Fruit fly (Drosophila melanogaster) whole organism, embryonic: ENCODE measurements around the gene TfIIA-S.

Source experiments
- Adf1 ChIP-seq: fragments of 200-800 bp; sonication (Bioruptor generic); IDR thresholded peaks from 2 replicates; pipeline ENCODE4 v1.3.6; 2022; ENCODE audit warnings: missing biosample characterization, missing genetic modification characterization
- Aef1 ChIP-seq: fragments of 200-800 bp; sonication (Bioruptor generic); IDR thresholded peaks from 3 replicates; pipeline ENCODE4 v1.3.6; 2022; ENCODE audit warnings: missing biosample characterization, missing genetic modification characterization
- CG10462 ChIP-seq: fragments of 200-800 bp; sonication (Bioruptor generic); optimal IDR thresholded peaks from 2 replicates; lab custom pipeline; 2016; ENCODE audit warnings: missing biosample characterization, missing genetic modification characterization
- CG10565 ChIP-seq: fragments of 200-800 bp; sonication (Bioruptor generic); optimal IDR thresholded peaks from 3 replicates; lab custom pipeline; 2016; ENCODE audit warnings: missing biosample characterization, mild to moderate bottlenecking, missing genetic modification characterization
- CG11504 ChIP-seq: fragments of 200-800 bp; sonication (Bioruptor generic); optimal IDR thresholded peaks from 3 replicates; lab custom pipeline; 2019; ENCODE audit warnings: missing biosample characterization, mild to moderate bottlenecking, missing genetic modification characterization, moderate library complexity
- CG12104 ChIP-seq: fragments of 200-800 bp; sonication (Bioruptor generic); optimal IDR thresholded peaks from 3 replicates; lab custom pipeline; 2016; ENCODE audit warnings: missing biosample characterization, missing genetic modification characterization
- CG12236 ChIP-seq: fragments of 200-800 bp; sonication (Bioruptor generic); optimal IDR thresholded peaks from 2 replicates; lab custom pipeline; 2016; ENCODE audit warnings: missing biosample characterization, missing genetic modification characterization
- CG17361 ChIP-seq: fragments of 200-800 bp; sonication (Bioruptor generic); IDR thresholded peaks from 3 replicates; pipeline ENCODE4 v1.3.6; 2022; ENCODE audit warnings: missing biosample characterization, missing genetic modification characterization
- CG17802 ChIP-seq: fragments of 200-800 bp; sonication (Bioruptor generic); optimal IDR thresholded peaks from 2 replicates; lab custom pipeline; 2018; ENCODE audit warnings: missing biosample characterization, mild to moderate bottlenecking, missing genetic modification characterization, moderate library complexity
- CG18599 ChIP-seq: fragments of 200-800 bp; sonication (Bioruptor generic); optimal IDR thresholded peaks from 3 replicates; lab custom pipeline; 2017; ENCODE audit warnings: missing biosample characterization, missing genetic modification characterization, mild to moderate bottlenecking, moderate library complexity, missing genetic modification reagents
- CG2202 ChIP-seq: fragments of 200-800 bp; sonication (Bioruptor generic); optimal IDR thresholded peaks from 2 replicates; lab custom pipeline; 2018; ENCODE audit warnings: missing biosample characterization, mild to moderate bottlenecking, missing genetic modification characterization
- CG2712 ChIP-seq: fragments of 200-800 bp; optimal IDR thresholded peaks from 3 replicates; lab custom pipeline; 2019; ENCODE audit warnings: missing biosample characterization, mild to moderate bottlenecking, missing genetic modification characterization, moderate library complexity
- CG31365 ChIP-seq: fragments of 200-800 bp; sonication (Bioruptor generic); optimal IDR thresholded peaks from 2 replicates; lab custom pipeline; 2018; ENCODE audit warnings: missing biosample characterization, mild to moderate bottlenecking, missing genetic modification characterization
- CG33557 ChIP-seq: fragments of 200-800 bp; sonication (Bioruptor generic); optimal IDR thresholded peaks from 2 replicates; lab custom pipeline; 2019; ENCODE audit warnings: missing biosample characterization, mild to moderate bottlenecking, missing genetic modification characterization, moderate library complexity
- CG4424 ChIP-seq: fragments of 200-800 bp; sonication (Bioruptor generic); optimal IDR thresholded peaks from 3 replicates; lab custom pipeline; 2016; ENCODE audit warnings: missing biosample characterization, missing genetic modification characterization
- CG5953 ChIP-seq: fragments of 200-800 bp; sonication (Bioruptor generic); IDR thresholded peaks from 2 replicates; pipeline ENCODE4 v1.3.6; 2022; ENCODE audit warnings: missing biosample characterization, missing genetic modification characterization
- CG6683 ChIP-seq: fragments of 200-800 bp; sonication (Bioruptor generic); optimal IDR thresholded peaks from 2 replicates; lab custom pipeline; 2017; ENCODE audit warnings: missing biosample characterization, mild to moderate bottlenecking, missing genetic modification characterization, missing genetic modification reagents
- CG6813 ChIP-seq: fragments of 200-800 bp; sonication (Bioruptor generic); optimal IDR thresholded peaks from 2 replicates; lab custom pipeline; 2017; ENCODE audit warnings: missing biosample characterization, missing genetic modification characterization, mild to moderate bottlenecking, moderate library complexity, missing genetic modification reagents
- CG7357 ChIP-seq: fragments of 200-800 bp; sonication (Bioruptor generic); IDR thresholded peaks from 3 replicates; pipeline ENCODE4 v1.3.6; 2022; ENCODE audit warnings: missing biosample characterization, missing genetic modification characterization
- CG8924 ChIP-seq: fragments of 200-800 bp; optimal IDR thresholded peaks from 3 replicates; lab custom pipeline; 2019; ENCODE audit warnings: missing biosample characterization, mild to moderate bottlenecking, missing genetic modification characterization, moderate library complexity
- Dfd ChIP-seq, 2 experiments: fragments of >200 bp; optimal IDR thresholded peaks; 2 replicates each; lab custom pipeline; 2017; ENCODE audit warnings: missing biosample characterization in 2 of 2, missing genetic modification characterization in 2 of 2
- Dip2 ChIP-seq: fragments of 200-800 bp; sonication (Bioruptor generic); IDR thresholded peaks from 2 replicates; pipeline ENCODE4 v1.3.6; 2022; ENCODE audit warnings: missing biosample characterization, missing genetic modification characterization
- Doc3 ChIP-seq: fragments of 200-800 bp; sonication (Bioruptor generic); IDR thresholded peaks from 3 replicates; pipeline ENCODE4 v1.3.6; 2022; ENCODE audit warnings: missing biosample characterization, missing genetic modification characterization; ENCODE audit not compliant: partially characterized antibody
- Ets97D ChIP-seq: fragments of 200-800 bp; sonication (Bioruptor generic); optimal IDR thresholded peaks from 3 replicates; lab custom pipeline; 2016; ENCODE audit warnings: missing biosample characterization, missing genetic modification characterization
- Hsf ChIP-seq: fragments of 200-800 bp; sonication (Bioruptor generic); optimal IDR thresholded peaks from 3 replicates; lab custom pipeline; 2016; ENCODE audit warnings: missing biosample characterization, missing genetic modification characterization
- Meics ChIP-seq: fragments of 200-800 bp; sonication (Bioruptor generic); optimal IDR thresholded peaks from 2 replicates; lab custom pipeline; 2017; ENCODE audit warnings: missing biosample characterization, mild to moderate bottlenecking, missing genetic modification characterization
- Sry-δ ChIP-seq: fragments of 200-800 bp; sonication (Bioruptor generic); optimal IDR thresholded peaks from 2 replicates; lab custom pipeline; 2016; ENCODE audit warnings: missing biosample characterization, missing genetic modification characterization
- Xrp1 ChIP-seq: fragments of 200-800 bp; sonication (Bioruptor generic); IDR thresholded peaks from 2 replicates; pipeline ENCODE4 v1.3.6; 2022; ENCODE audit warnings: missing biosample characterization, missing genetic modification characterization
- ase ChIP-seq: fragments of 200-800 bp; sonication (Bioruptor generic); IDR thresholded peaks from 3 replicates; pipeline ENCODE4 v1.3.6; 2022; ENCODE audit warnings: missing biosample characterization, missing genetic modification characterization
- bab2 ChIP-seq: fragments of 200-800 bp; sonication (Bioruptor generic); optimal IDR thresholded peaks from 2 replicates; lab custom pipeline; 2016; ENCODE audit warnings: missing biosample characterization, missing genetic modification characterization
- bcd ChIP-seq: fragments of 200-800 bp; sonication (Bioruptor generic); optimal IDR thresholded peaks from 2 replicates; lab custom pipeline; 2017; ENCODE audit warnings: missing biosample characterization, mild to moderate bottlenecking, missing genetic modification characterization
- btn ChIP-seq: fragments of 200-800 bp; sonication (Bioruptor generic); optimal IDR thresholded peaks from 2 replicates; lab custom pipeline; 2016; ENCODE audit warnings: missing biosample characterization, missing genetic modification characterization
- cad ChIP-seq: fragments of >200 bp; optimal IDR thresholded peaks from 2 replicates; lab custom pipeline; 2017; ENCODE audit warnings: missing biosample characterization, missing genetic modification characterization
- caup ChIP-seq: fragments of 200-800 bp; sonication (Bioruptor generic); optimal IDR thresholded peaks from 3 replicates; lab custom pipeline; 2017; ENCODE audit warnings: missing biosample characterization, mild to moderate bottlenecking, missing genetic modification characterization, moderate library complexity; ENCODE audit not compliant: severe bottlenecking
- chm ChIP-seq: fragments of 200-800 bp; sonication (Bioruptor generic); IDR thresholded peaks from 2 replicates; pipeline ENCODE4 v1.3.6; 2022; ENCODE audit warnings: missing biosample characterization, missing genetic modification characterization
- ci ChIP-seq: fragments of 200-800 bp; sonication (Bioruptor generic); IDR thresholded peaks from 3 replicates; pipeline ENCODE4 v1.3.6; 2022; ENCODE audit warnings: missing biosample characterization, missing genetic modification characterization
- dan ChIP-seq: fragments of 200-800 bp; sonication (Bioruptor generic); IDR thresholded peaks from 2 replicates; pipeline ENCODE4 v1.3.6; 2022; ENCODE audit warnings: missing biosample characterization, missing genetic modification characterization
- dmrt11E ChIP-seq: fragments of 200-800 bp; sonication (Bioruptor generic); optimal IDR thresholded peaks from 3 replicates; lab custom pipeline; 2018; ENCODE audit warnings: missing biosample characterization, mild to moderate bottlenecking, missing genetic modification characterization, moderate library complexity
- dpn ChIP-seq, 2 experiments: fragments of 200-800 bp; sonication (Bioruptor generic); optimal IDR thresholded peaks; 3 replicates each; lab custom pipeline; 2016; ENCODE audit warnings: missing biosample characterization in 2 of 2, missing genetic modification characterization in 2 of 2
- dysf ChIP-seq: fragments of 200-800 bp; sonication (Bioruptor generic); IDR thresholded peaks from 3 replicates; pipeline ENCODE4 v1.3.6; 2022; ENCODE audit warnings: missing biosample characterization, missing genetic modification characterization
- h ChIP-seq: fragments of >200 bp; optimal IDR thresholded peaks from 2 replicates; lab custom pipeline; 2017
- jigr1 ChIP-seq: fragments of 200-800 bp; sonication (Bioruptor generic); IDR thresholded peaks from 3 replicates; pipeline ENCODE4 v1.3.6; 2022; ENCODE audit warnings: missing biosample characterization, missing genetic modification characterization
- kah ChIP-seq: fragments of 200-800 bp; sonication (Bioruptor generic); optimal IDR thresholded peaks from 2 replicates; lab custom pipeline; 2018; ENCODE audit warnings: missing biosample characterization, mild to moderate bottlenecking, missing genetic modification characterization
- lab ChIP-seq: fragments of 200-800 bp; sonication (Bioruptor generic); optimal IDR thresholded peaks from 3 replicates; lab custom pipeline; 2017; ENCODE audit warnings: missing biosample characterization, missing genetic modification characterization, mild to moderate bottlenecking, moderate library complexity, missing genetic modification reagents
- nau ChIP-seq: fragments of 200-800 bp; sonication (Bioruptor generic); optimal IDR thresholded peaks from 3 replicates; lab custom pipeline; 2017; ENCODE audit warnings: missing biosample characterization, mild to moderate bottlenecking, missing genetic modification characterization, missing genetic modification reagents
- pb ChIP-seq: fragments of 200-800 bp; sonication (Bioruptor generic); optimal IDR thresholded peaks from 3 replicates; lab custom pipeline; 2016; ENCODE audit warnings: missing biosample characterization, missing genetic modification characterization
- pnt ChIP-seq: fragments of 200-800 bp; sonication (Bioruptor generic); optimal IDR thresholded peaks from 3 replicates; lab custom pipeline; 2016; ENCODE audit warnings: missing biosample characterization, missing genetic modification characterization
- psq ChIP-seq: fragments of 200-800 bp; sonication (Bioruptor generic); optimal IDR thresholded peaks from 2 replicates; lab custom pipeline; 2017; ENCODE audit warnings: missing biosample characterization, missing genetic modification characterization
- sd ChIP-seq: fragments of 200-800 bp; sonication (Bioruptor generic); optimal IDR thresholded peaks from 3 replicates; lab custom pipeline; 2018; ENCODE audit warnings: missing biosample characterization, mild to moderate bottlenecking, missing genetic modification characterization, moderate library complexity
- sens ChIP-seq: fragments of 200-800 bp; sonication (Bioruptor generic); peaks from one replicate; lab custom pipeline; 2016; ENCODE audit warnings: missing biosample characterization, missing genetic modification characterization
- tin ChIP-seq: fragments of 200-800 bp; sonication (Bioruptor generic); optimal IDR thresholded peaks from 3 replicates; lab custom pipeline; 2016; ENCODE audit warnings: missing biosample characterization, missing genetic modification characterization
- wek ChIP-seq: fragments of 200-800 bp; sonication (Bioruptor generic); optimal IDR thresholded peaks from 3 replicates; lab custom pipeline; 2018; ENCODE audit warnings: missing biosample characterization, mild to moderate bottlenecking, missing genetic modification characterization, moderate library complexity

The TfIIA-S gene

dm6 chr3R:23877606-23878317 lies 13.1 kb downstream of the TfIIA-S start (continued):
- no peak for TF ChIP-seq Hsf (GFP tag; lab: Kevin White, UChicago)
- TF ChIP-seq CG17802 = no peak
- TF ChIP-seq CG11504 (tag; lab: Kevin White, UChicago) = no peak
- peak; percentile 22 for TF ChIP-seq sens (GFP tag; lab: Kevin White, UChicago)
- TF ChIP-seq Dfd (GFP tag; optimal IDR thresholded peaks at IDR 0.05; lab: Kevin White, UChicago) = no peak
- no peak for TF ChIP-seq btn
- TF ChIP-seq ci (GFP tag; lab: Robert Waterston, UW) = peak; percentile 48; the same call in 1 of the 3 replicates
- TF ChIP-seq CG33557 (GFP tag; lab: Kevin White, UChicago) = peak; percentile 20
- no peak for TF ChIP-seq CG4424 (GFP tag; lab: Kevin White, UChicago)
- no peak for TF ChIP-seq wek (GFP tag; lab: Kevin White, UChicago)
- no peak for TF ChIP-seq bcd (GFP tag; lab: Kevin White, UChicago)
- TF ChIP-seq kah (GFP tag; lab: Kevin White, UChicago) = no peak
- TF ChIP-seq lab (GFP tag; lab: Kevin White, UChicago) = no peak
- TF ChIP-seq ase (GFP tag; lab: Robert Waterston, UW) = no peak
- TF ChIP-seq Ets97D (GFP tag; lab: Kevin White, UChicago) = no peak
- peak; percentile 4 for TF ChIP-seq nau
- TF ChIP-seq CG6683 (GFP tag; lab: Kevin White, UChicago) = no peak
- TF ChIP-seq h = no peak
- no peak for TF ChIP-seq Meics (GFP tag; lab: Kevin White, UChicago)
- TF ChIP-seq pnt (GFP tag; lab: Kevin White, UChicago) = no peak
- no peak for TF ChIP-seq CG2712 (tag; lab: Kevin White, UChicago)
- no peak for TF ChIP-seq dan (GFP tag; lab: Robert Waterston, UW)
- no peak for TF ChIP-seq chm (GFP tag; lab: Robert Waterston, UW)
- no peak for TF ChIP-seq Doc3
- TF ChIP-seq dysf = no peak
- TF ChIP-seq Sry-δ = no peak
- TF ChIP-seq CG12104 = no peak
- TF ChIP-seq CG31365 = no peak
- TF ChIP-seq CG8924 (tag; lab: Kevin White, UChicago) = no peak
- no peak for TF ChIP-seq CG7357
- TF ChIP-seq Aef1 (GFP tag; lab: Robert Waterston, UW) = no peak
- TF ChIP-seq dmrt11E (tag; lab: Kevin White, UChicago) = no peak
- no peak for TF ChIP-seq CG5953 (GFP tag; lab: Robert Waterston, UW)
- no peak for TF ChIP-seq caup
- TF ChIP-seq tin (GFP tag; lab: Kevin White, UChicago) = no peak
- no peak for TF ChIP-seq psq (GFP tag; lab: Kevin White, UChicago)
- no peak for TF ChIP-seq sd (tag; lab: Kevin White, UChicago)
- TF ChIP-seq dpn (GFP tag; optimal IDR thresholded peaks at IDR 0.05; lab: Kevin White, UChicago) = no peak
- no peak for TF ChIP-seq pb (GFP tag; lab: Kevin White, UChicago)
- no peak for TF ChIP-seq Adf1 (GFP tag; lab: Robert Waterston, UW)
- TF ChIP-seq CG10565 (GFP tag; lab: Kevin White, UChicago) = no peak
- TF ChIP-seq CG18599 = no peak
- no peak for TF ChIP-seq Dip2 (GFP tag; lab: Robert Waterston, UW)
- no peak for TF ChIP-seq CG6813 (GFP tag; lab: Kevin White, UChicago)
- TF ChIP-seq CG2202 (tag; lab: Kevin White, UChicago) = no peak
- no peak for TF ChIP-seq jigr1 (GFP tag; lab: Robert Waterston, UW)
- TF ChIP-seq CG12236 (GFP tag; lab: Kevin White, UChicago) = no peak
- TF ChIP-seq cad (GFP tag; lab: Kevin White, UChicago) = no peak
- no peak for TF ChIP-seq CG17361
- peak; percentile 37 for TF ChIP-seq Xrp1 (GFP tag; lab: Robert Waterston, UW)
- no peak for TF ChIP-seq bab2 (GFP tag; lab: Kevin White, UChicago)
- no peak for TF ChIP-seq CG10462
